Worm (Caenorhabditis elegans) whole organism, L4 larva: ENCODE data around the gene fbxa-202.
A peak's percentile ranks its signal among the peaks of the same experiment; 100 is the strongest.

Experiments used
- arid-1 ChIP-seq: fragments of 200-800 bp; sonication (Bioruptor generic); conservative IDR thresholded peaks from 2 replicates; pipeline ENCODE4 v1.3.6; 2022; ENCODE audit warnings: missing genetic modification reagents, missing genetic modification characterization, missing compliant biosample characterization
- ceh-82 ChIP-seq: sonication (generic microtip); optimal IDR thresholded peaks from 2 replicates; lab custom pipeline; 2017; ENCODE audit warnings: missing biosample characterization, missing genetic modification characterization
- dve-1 ChIP-seq: sonication (generic microtip); optimal IDR thresholded peaks from 2 replicates; lab custom pipeline; 2017; ENCODE audit warnings: antibody characterized with exemption, mild to moderate bottlenecking, missing genetic modification characterization, missing compliant biosample characterization; ENCODE audit not compliant: insufficient read depth
- fkh-10 ChIP-seq: fragments of 150-350 bp; optimal IDR thresholded peaks from 2 replicates; lab custom pipeline; 2014; ENCODE audit warnings: missing biosample characterization, missing genetic modification reagents, missing genetic modification characterization
- nhr-111 ChIP-seq: fragments of 200-800 bp; sonication (Bioruptor generic); optimal IDR thresholded peaks from 2 replicates; lab custom pipeline; 2018; ENCODE audit warnings: mild to moderate bottlenecking, missing genetic modification characterization, missing compliant biosample characterization
- nhr-77 ChIP-seq: fragments of 150-350 bp; optimal IDR thresholded peaks from 2 replicates; lab custom pipeline; 2014; ENCODE audit warnings: missing biosample characterization, missing genetic modification characterization
- skn-1 ChIP-seq: fragments of 150-350 bp; optimal IDR thresholded peaks from 2 replicates; lab custom pipeline; 2014; ENCODE audit warnings: missing biosample characterization, missing genetic modification characterization
- snpc-4 ChIP-seq: fragments of 150-350 bp; optimal IDR thresholded peaks from 2 replicates; lab custom pipeline; 2014; ENCODE audit warnings: missing biosample characterization, missing genetic modification characterization
- zag-1 ChIP-seq: fragments of 150-350 bp; optimal IDR thresholded peaks from 2 replicates; lab custom pipeline; 2014; ENCODE audit warnings: missing biosample characterization, missing genetic modification characterization
- zip-2 ChIP-seq: fragments of 150-350 bp; optimal IDR thresholded peaks from 2 replicates; lab custom pipeline; 2014; ENCODE audit warnings: missing biosample characterization, missing genetic modification characterization
- ztf-11 ChIP-seq: fragments of 150-350 bp; optimal IDR thresholded peaks from 2 replicates; lab custom pipeline; 2014; ENCODE audit warnings: missing biosample characterization, missing genetic modification characterization

ce11 chrV:6278117-6279081 is 48.7 kb upstream of the fbxa-202 start, which contains the start of gene fil-2:
- no peak for TF ChIP-seq arid-1 (GFP tag; lab: Robert Waterston, UW)
- no peak for TF ChIP-seq ceh-82 (tag; lab: Kevin White, UChicago)
- TF ChIP-seq zag-1, result no peak
- no peak for TF ChIP-seq fkh-10 (GFP tag; lab: Kevin White, UChicago)
- peak; percentile 69 for TF ChIP-seq dve-1 (tag; lab: Kevin White, UChicago)
- no peak for TF ChIP-seq skn-1 (tag; lab: Kevin White, UChicago)
- TF ChIP-seq nhr-77, result peak; percentile 93
- TF ChIP-seq ztf-11 (tag; lab: Kevin White, UChicago), result no peak
- no peak for TF ChIP-seq snpc-4
- TF ChIP-seq nhr-111 (GFP tag; lab: Kevin White, UChicago), result no peak
- TF ChIP-seq zip-2, result peak; percentile 52
